Fruit fly (Drosophila melanogaster): ENCODE measurements around the gene CG18508.
A peak's percentile ranks its signal among the peaks of the same experiment; 100 is the strongest.

DNA sequence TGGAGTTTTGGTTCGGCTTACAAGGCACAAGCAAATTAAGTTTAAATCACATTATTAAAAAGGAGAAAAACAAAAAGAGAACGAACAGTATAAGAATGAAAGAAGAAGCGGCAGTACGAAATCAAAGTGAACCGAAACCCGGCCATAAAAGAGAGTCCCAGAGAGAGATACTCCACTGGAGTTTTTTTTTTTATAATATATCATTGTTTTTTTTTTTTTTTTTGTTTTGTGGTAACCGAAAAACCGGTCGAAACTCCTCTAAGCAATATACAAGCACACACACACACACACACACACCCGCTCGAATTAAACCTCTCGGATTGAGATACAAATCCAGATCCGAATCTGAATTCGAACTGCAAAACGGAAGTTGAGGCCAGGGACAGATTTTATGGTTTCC is 14.3 kb downstream of the CG18508 start:
- peak; percentile 31 for TF ChIP-seq Sox102F (GFP tag; optimal IDR thresholded peaks at IDR 0.05)
- no peak for TF ChIP-seq CG31627 (GFP tag; optimal IDR thresholded peaks at IDR 0.05)
- TF ChIP-seq CG15336 (GFP tag; IDR thresholded peaks at IDR 0.05): peak; percentile 38
- peak; percentile 46 for TF ChIP-seq CG6808 (GFP tag; optimal IDR thresholded peaks at IDR 0.05)
- TF ChIP-seq CG10669 (GFP tag; optimal IDR thresholded peaks at IDR 0.05): no peak
- TF ChIP-seq fkh (GFP tag; optimal IDR thresholded peaks at IDR 0.05): no peak
- no peak for TF ChIP-seq svp (GFP tag)
- no peak for TF ChIP-seq Gug (GFP tag; IDR thresholded peaks at IDR 0.05)
- peak; percentile 5 for TF ChIP-seq Ets96B (tag; optimal IDR thresholded peaks at IDR 0.05)
- no peak for TF ChIP-seq eg (GFP tag; IDR thresholded peaks at IDR 0.05)
- no peak for TF ChIP-seq OdsH (GFP tag; optimal IDR thresholded peaks at IDR 0.05)
- no peak for TF ChIP-seq Met (GFP tag; optimal IDR thresholded peaks at IDR 0.05)
